Fruit fly (Drosophila melanogaster): ENCODE results near the gene Ntf-2r.

- TF ChIP-seq psq (optimal IDR thresholded peaks at IDR 0.05) (no peak), Sin3A (optimal IDR thresholded peaks at IDR 0.05) (no peak), insv (optimal IDR thresholded peaks at IDR 0.05) (no peak), h (optimal IDR thresholded peaks at IDR 0.05) (no peak)
These were observed 50.4 kb downstream of the Ntf-2r start for dm6 chr2L:18504881-18505280.

Measured in Kc167 (cell line).